Worm (Caenorhabditis elegans): Measurements from ENCODE around the gene srw-43.

ce11 chrV:16643558-16643957 lies 42.3 kb upstream of the srw-43 start, which contains the start of gene srw-77:
- no peak for TF ChIP-seq nhr-28 (tag; optimal IDR thresholded peaks at IDR 0.05)
- TF ChIP-seq lin-35 (GFP tag; optimal IDR thresholded peaks at IDR 0.05): no peak
- TF ChIP-seq swsn-7 (tag; optimal IDR thresholded peaks at IDR 0.05): no peak

Measured in whole organism, L1 larva.